Fruit fly (Drosophila melanogaster) whole organism, adult: ENCODE data around the gene CG14635.

Experiments
- Clk ChIP-seq: fragments of 200-800 bp; sonication (Bioruptor generic); optimal IDR thresholded peaks from 2 replicates; lab custom pipeline; 2017; ENCODE audit warnings: missing biosample characterization, missing genetic modification characterization
- Mnt ChIP-seq: fragments of 200-800 bp; sonication (Bioruptor generic); optimal IDR thresholded peaks from 2 replicates; lab custom pipeline; 2016; ENCODE audit warnings: missing biosample characterization, mild to moderate bottlenecking, missing genetic modification characterization
- cic ChIP-seq: fragments of 200-800 bp; sonication (Bioruptor generic); optimal IDR thresholded peaks from 2 replicates; lab custom pipeline; 2017; ENCODE audit warnings: missing biosample characterization, mild to moderate bottlenecking, missing genetic modification characterization, moderate library complexity

DNA sequence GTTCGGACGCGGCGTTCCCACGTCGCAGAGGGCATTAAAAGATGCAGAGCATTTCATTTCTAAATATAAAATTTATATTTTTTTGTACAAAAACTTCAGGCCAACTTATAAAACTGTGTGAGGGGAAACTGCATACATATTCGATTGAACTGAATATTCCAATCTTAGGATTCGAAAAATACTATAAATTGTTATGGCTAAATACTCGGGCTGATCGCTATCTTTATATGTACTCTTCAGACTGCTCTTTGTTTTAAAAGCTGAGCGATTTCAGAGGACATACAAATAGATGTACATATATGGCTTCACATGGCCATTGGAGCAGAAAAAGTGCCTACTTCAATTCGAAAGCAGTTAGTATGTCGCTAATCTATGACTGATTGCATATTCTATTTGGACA, 41.3 kb upstream of the CG14635 start, which contains the start of gene CG13359:
- TF ChIP-seq cic (no peak), Clk (GFP tag; lab: Kevin White, UChicago) (no peak), Mnt (GFP tag; lab: Kevin White, UChicago) (no peak)
